Worm (Caenorhabditis elegans) whole organism, L4 larva: ENCODE data around the gene try-12.

Experiments
- D1046.2 ChIP-seq: fragments of 200-800 bp; sonication (Bioruptor generic); IDR thresholded peaks from 2 replicates; pipeline ENCODE4 v1.3.6; 2022; ENCODE audit warnings: missing genetic modification characterization, missing compliant biosample characterization
- R02D3.7 ChIP-seq: fragments of 150-350 bp; sonication (generic microtip); optimal IDR thresholded peaks from 3 replicates; lab custom pipeline; 2014; ENCODE audit warnings: missing biosample characterization, missing genetic modification characterization
- T20F7.1 ChIP-seq: fragments of 200-800 bp; sonication (Bioruptor generic); optimal IDR thresholded peaks from 2 replicates; lab custom pipeline; 2018; ENCODE audit warnings: mild to moderate bottlenecking, missing genetic modification characterization, missing compliant biosample characterization
- Y48G9A.11 ChIP-seq: fragments of 200-800 bp; sonication (Bioruptor generic); IDR thresholded peaks from 2 replicates; pipeline ENCODE4 v1.3.6; 2022; ENCODE audit warnings: missing genetic modification reagents, missing genetic modification characterization, missing compliant biosample characterization
- Y5F2A.4 ChIP-seq: fragments of 200-800 bp; sonication (Bioruptor generic); optimal IDR thresholded peaks from 2 replicates; lab custom pipeline; 2018; ENCODE audit warnings: mild to moderate bottlenecking, missing genetic modification characterization, missing compliant biosample characterization
- Y75B8A.6 ChIP-seq: fragments of 200-800 bp; sonication (Bioruptor generic); IDR thresholded peaks from 2 replicates; pipeline ENCODE4 v1.3.6; 2022; ENCODE audit warnings: missing genetic modification reagents, missing genetic modification characterization, missing compliant biosample characterization
- ZK546.5 ChIP-seq, 2 experiments: sonication (generic microtip); optimal IDR thresholded peaks; 2 replicates each; lab custom pipeline; 2017; ENCODE audit warnings: missing biosample characterization in 2 of 2, missing genetic modification characterization in 2 of 2
- aha-1 ChIP-seq: fragments of 150-350 bp; peaks from one replicate; lab custom pipeline; 2014; ENCODE audit warnings: missing biosample characterization, missing genetic modification characterization
- aly-2 ChIP-seq: sonication (generic microtip); optimal IDR thresholded peaks from 2 replicates; lab custom pipeline; 2018; ENCODE audit warnings: missing biosample characterization, missing genetic modification characterization
- attf-4 ChIP-seq: sonication (generic microtip); optimal IDR thresholded peaks from 3 replicates; lab custom pipeline; 2017; ENCODE audit warnings: missing biosample characterization, missing genetic modification characterization
- ceh-28 ChIP-seq: fragments of 150-350 bp; optimal IDR thresholded peaks from 2 replicates; lab custom pipeline; 2014; ENCODE audit warnings: missing biosample characterization, missing genetic modification reagents, missing genetic modification characterization
- ceh-44 ChIP-seq: fragments of 200-800 bp; sonication (Bioruptor generic); IDR thresholded peaks from 2 replicates; pipeline ENCODE4 v1.3.6; 2022; ENCODE audit warnings: missing genetic modification reagents, missing genetic modification characterization, missing compliant biosample characterization
- ces-1 ChIP-seq: fragments of 150-350 bp; sonication (generic microtip); optimal IDR thresholded peaks from 4 replicates; lab custom pipeline; 2014; ENCODE audit warnings: missing biosample characterization, missing genetic modification reagents, missing genetic modification characterization
- cey-2 ChIP-seq: sonication (generic microtip); optimal IDR thresholded peaks from 3 replicates; lab custom pipeline; 2017; ENCODE audit warnings: missing genetic modification characterization, mild to moderate bottlenecking, missing compliant biosample characterization, antibody characterized with exemption, borderline replicate concordance; ENCODE audit not compliant: insufficient read depth
- ctbp-1 ChIP-seq: fragments of 200-800 bp; sonication (Bioruptor generic); IDR thresholded peaks from 2 replicates; pipeline ENCODE4 v1.3.6; 2022; ENCODE audit warnings: missing genetic modification reagents, missing genetic modification characterization, missing compliant biosample characterization
- dmd-9 ChIP-seq: fragments of 200-800 bp; sonication (Bioruptor generic); IDR thresholded peaks from 2 replicates; pipeline ENCODE4 v1.3.6; 2022; ENCODE audit warnings: missing genetic modification reagents, missing genetic modification characterization, missing compliant biosample characterization
- duxl-1 ChIP-seq: sonication (generic microtip); optimal IDR thresholded peaks from 2 replicates; lab custom pipeline; 2016; ENCODE audit warnings: mild to moderate bottlenecking, missing genetic modification characterization, moderate library complexity, missing compliant biosample characterization; ENCODE audit not compliant: poor library complexity
- dve-1 ChIP-seq: sonication (generic microtip); optimal IDR thresholded peaks from 2 replicates; lab custom pipeline; 2017; ENCODE audit warnings: antibody characterized with exemption, mild to moderate bottlenecking, missing genetic modification characterization, missing compliant biosample characterization; ENCODE audit not compliant: insufficient read depth
- fkh-10 ChIP-seq: fragments of 150-350 bp; optimal IDR thresholded peaks from 2 replicates; lab custom pipeline; 2014; ENCODE audit warnings: missing biosample characterization, missing genetic modification reagents, missing genetic modification characterization
- gei-8 ChIP-seq: fragments of 200-800 bp; sonication (Bioruptor generic); optimal IDR thresholded peaks from 2 replicates; lab custom pipeline; 2018; ENCODE audit warnings: mild to moderate bottlenecking, missing genetic modification characterization, missing compliant biosample characterization
- hif-1 ChIP-seq, 2 experiments: sonication (generic microtip); optimal IDR thresholded peaks; 2 replicates each; lab custom pipeline; 2016 to 2017; ENCODE audit warnings: missing compliant biosample characterization in 2 of 2, missing genetic modification characterization in 2 of 2, missing genetic modification reagents in 2 of 2, missing genotype in 2 of 2, mild to moderate bottlenecking in 1 of 2
- hlh-11 ChIP-seq: fragments of 200-800 bp; sonication (Bioruptor generic); optimal IDR thresholded peaks from 2 replicates; lab custom pipeline; 2018; ENCODE audit warnings: mild to moderate bottlenecking, missing genetic modification characterization, missing compliant biosample characterization
- hlh-30 ChIP-seq: sonication (generic microtip); optimal IDR thresholded peaks from 2 replicates; lab custom pipeline; 2017; ENCODE audit warnings: antibody characterized with exemption, mild to moderate bottlenecking, missing genetic modification characterization, missing compliant biosample characterization; ENCODE audit not compliant: insufficient read depth
- lin-1 ChIP-seq: fragments of 200-800 bp; sonication (Bioruptor generic); IDR thresholded peaks from 2 replicates; pipeline ENCODE4 v1.3.6; 2022; ENCODE audit warnings: missing genetic modification reagents, missing genetic modification characterization, missing compliant biosample characterization
- lin-13 ChIP-seq: fragments of 150-350 bp; optimal IDR thresholded peaks from 2 replicates; lab custom pipeline; 2014; ENCODE audit warnings: missing biosample characterization, missing genetic modification reagents, missing genetic modification characterization
- lin-29 ChIP-seq: fragments of 200-800 bp; sonication (Bioruptor generic); IDR thresholded peaks from 2 replicates; pipeline ENCODE4 v1.3.6; 2022; ENCODE audit warnings: missing genetic modification reagents, missing genetic modification characterization, missing compliant biosample characterization
- lin-39 ChIP-seq: fragments of 150-350 bp; optimal IDR thresholded peaks from 2 replicates; lab custom pipeline; 2014; ENCODE audit warnings: missing biosample characterization, missing genetic modification reagents, missing genetic modification characterization
- lir-3 ChIP-seq: sonication (generic microtip); optimal IDR thresholded peaks from 2 replicates; lab custom pipeline; 2016; ENCODE audit warnings: mild to moderate bottlenecking, missing genetic modification characterization, missing compliant biosample characterization
- mes-2 ChIP-seq: sonication (generic microtip); optimal IDR thresholded peaks from 2 replicates; lab custom pipeline; 2016; ENCODE audit warnings: missing genotype, mild to moderate bottlenecking, missing genetic modification characterization, missing compliant biosample characterization; ENCODE audit not compliant: poor library complexity, severe bottlenecking
- nhr-102 ChIP-seq: sonication (generic microtip); optimal IDR thresholded peaks from 2 replicates; lab custom pipeline; 2016; ENCODE audit warnings: mild to moderate bottlenecking, missing genetic modification characterization, moderate library complexity, missing compliant biosample characterization
- nhr-11 ChIP-seq: fragments of 150-350 bp; optimal IDR thresholded peaks from 2 replicates; lab custom pipeline; 2014; ENCODE audit warnings: missing biosample characterization, missing genetic modification characterization
- nhr-6 ChIP-seq: fragments of 150-350 bp; optimal IDR thresholded peaks from 2 replicates; lab custom pipeline; 2014; ENCODE audit warnings: missing biosample characterization, missing genetic modification characterization
- php-3 ChIP-seq: fragments of 200-800 bp; sonication (Bioruptor generic); IDR thresholded peaks from 2 replicates; pipeline ENCODE4 v1.3.6; 2022; ENCODE audit warnings: missing genetic modification reagents, missing genetic modification characterization, missing compliant biosample characterization
- pqm-1 ChIP-seq: sonication (generic microtip); optimal IDR thresholded peaks from 2 replicates; lab custom pipeline; 2017; ENCODE audit warnings: missing biosample characterization, missing genetic modification characterization
- spr-1 ChIP-seq: sonication (generic microtip); optimal IDR thresholded peaks from 2 replicates; lab custom pipeline; 2016; ENCODE audit warnings: mild to moderate bottlenecking, missing genetic modification characterization, missing compliant biosample characterization
- spr-3 ChIP-seq: fragments of 200-800 bp; sonication (Bioruptor generic); optimal IDR thresholded peaks from 2 replicates; lab custom pipeline; 2018; ENCODE audit warnings: mild to moderate bottlenecking, missing genetic modification characterization, missing compliant biosample characterization
- tra-1 ChIP-seq: fragments of 200-800 bp; sonication (Bioruptor generic); IDR thresholded peaks from 2 replicates; pipeline ENCODE4 v1.3.6; 2022; ENCODE audit warnings: missing genetic modification reagents, missing genetic modification characterization, missing compliant biosample characterization
- unc-62 ChIP-seq, 3 experiments: fragments of 150-350 bp in 1 of 3; sonication (generic microtip); optimal IDR thresholded peaks in 2 of 3; peaks in 1 of 3; 1 replicate in 1 of 3; 2 replicates in 2 of 3; lab custom pipeline; 2014 to 2017; ENCODE audit warnings: missing biosample characterization in 3 of 3, missing genetic modification characterization in 3 of 3, missing genetic modification reagents in 3 of 3, missing genotype in 1 of 3
- zfp-3 ChIP-seq: fragments of 200-800 bp; sonication (Bioruptor generic); conservative IDR thresholded peaks from 2 replicates; pipeline ENCODE4 v1.3.6; 2022; ENCODE audit warnings: missing genetic modification reagents, missing genetic modification characterization, missing compliant biosample characterization

try-12 gene

ce11 chrV:7415780-7416428, 33.2 kb upstream of the try-12 start, which contains the start of gene F18E3.13 (continued):
- no peak for TF ChIP-seq mes-2 (tag; lab: Kevin White, UChicago)
- TF ChIP-seq ceh-44 (GFP tag; lab: Robert Waterston, UW) = no peak
- no peak for TF ChIP-seq R02D3.7 (tag; lab: Kevin White, UChicago)
- peak; percentile 77 for TF ChIP-seq hlh-30

DNA sequence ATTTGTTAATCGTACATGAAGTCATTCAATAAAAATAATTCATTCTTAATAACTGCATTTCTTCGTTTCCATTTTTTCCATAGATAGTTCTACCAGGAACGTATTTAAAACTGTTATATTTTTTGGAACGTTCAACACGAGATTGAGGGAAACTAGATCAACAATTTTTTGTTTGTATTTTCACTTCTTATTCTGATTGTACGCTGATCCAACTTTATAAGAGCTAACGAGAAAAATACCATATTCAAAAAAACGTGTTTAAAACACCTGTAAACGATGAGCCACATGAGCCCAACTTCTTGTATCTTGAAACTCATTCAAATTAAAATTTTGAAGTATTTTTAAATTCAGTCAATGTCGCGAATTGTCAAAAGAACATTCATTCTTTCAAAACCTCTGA, 32.6 kb upstream of the try-12 start:
- TF ChIP-seq pqm-1 (tag; lab: Kevin White, UChicago) = no peak
- TF ChIP-seq nhr-6 (tag; lab: Kevin White, UChicago) = no peak
- TF ChIP-seq lin-29 (GFP tag; lab: Robert Waterston, UW) = no peak
- no peak for TF ChIP-seq hlh-30
- no peak for TF ChIP-seq ctbp-1 (GFP tag; lab: Robert Waterston, UW)
- peak; percentile 5 for TF ChIP-seq nhr-102 (tag; lab: Kevin White, UChicago)
- no peak for TF ChIP-seq lin-39 (tag; lab: Kevin White, UChicago)
- no peak for TF ChIP-seq attf-4 (tag; lab: Kevin White, UChicago)
- no peak for TF ChIP-seq fkh-10
- no peak for TF ChIP-seq dve-1 (tag; lab: Kevin White, UChicago)
- TF ChIP-seq dmd-9 (GFP tag; lab: Robert Waterston, UW) = no peak
- TF ChIP-seq spr-1 = no peak
- peak; percentile 14 for TF ChIP-seq T20F7.1 (GFP tag; lab: Kevin White, UChicago)
- TF ChIP-seq nhr-11 = no peak
- peak; percentile 89 for TF ChIP-seq aha-1
- no peak for TF ChIP-seq Y75B8A.6 (GFP tag; lab: Robert Waterston, UW)
- no peak for TF ChIP-seq spr-3
- TF ChIP-seq, all 104 proteins: peak for 3

DNA sequence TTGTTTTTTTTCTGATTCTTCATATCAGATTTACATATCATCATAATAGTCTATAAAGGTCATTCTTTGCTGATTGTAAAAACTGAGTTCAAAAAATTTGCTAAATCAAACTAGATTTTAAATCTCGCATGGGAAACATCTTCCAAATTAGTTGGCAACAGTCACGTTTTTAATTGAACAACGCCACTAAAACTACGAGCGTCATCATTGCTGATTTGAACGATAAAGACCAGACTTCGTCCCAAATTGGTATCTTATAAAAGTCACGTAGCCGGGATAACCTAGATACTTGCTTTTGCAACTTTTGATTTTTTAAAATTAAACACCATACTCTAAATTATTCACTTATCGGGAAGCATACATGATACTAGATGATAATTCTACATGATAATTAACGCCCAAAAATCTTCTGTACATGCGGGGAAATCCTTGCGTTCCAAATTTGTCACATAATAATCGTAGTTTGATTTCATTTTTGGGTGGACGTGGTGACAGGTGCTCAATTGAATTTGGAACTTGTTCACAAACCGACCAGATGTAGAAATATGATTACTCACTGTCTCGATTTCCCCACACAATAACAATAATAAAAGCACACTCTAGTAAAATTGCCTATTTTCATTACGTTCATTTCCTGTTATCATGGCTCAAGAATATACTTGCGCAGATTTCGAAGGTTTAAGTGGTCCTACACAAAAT, 32.0 kb upstream of the try-12 start, which contains the start of gene srw-67:
Gene srw-67 (plus strand): TSS at position 643 of the 699 bp plus-strand sequence.
- TF ChIP-seq lin-1 (GFP tag; lab: Robert Waterston, UW) (no peak), nhr-6 (tag; lab: Kevin White, UChicago) (no peak), aly-2 (tag; lab: Kevin White, UChicago) (no peak), unc-62 (GFP tag; optimal IDR thresholded peaks at IDR 0.05 in 1 of 2; lab: Kevin White, UChicago) (peak in 1 of 2 experiments; percentile 90), unc-62 (tag; optimal IDR thresholded peaks at IDR 0.05; lab: Kevin White, UChicago) (no peak), aha-1 (peak; percentile 97), hif-1 (tag; optimal IDR thresholded peaks at IDR 0.05; lab: Kevin White, UChicago) (peak in 1 of 2 experiments; percentile 70), duxl-1 (tag; lab: Kevin White, UChicago) (peak; percentile 17)
- TF ChIP-seq, all 104 proteins: peak for 4

DNA sequence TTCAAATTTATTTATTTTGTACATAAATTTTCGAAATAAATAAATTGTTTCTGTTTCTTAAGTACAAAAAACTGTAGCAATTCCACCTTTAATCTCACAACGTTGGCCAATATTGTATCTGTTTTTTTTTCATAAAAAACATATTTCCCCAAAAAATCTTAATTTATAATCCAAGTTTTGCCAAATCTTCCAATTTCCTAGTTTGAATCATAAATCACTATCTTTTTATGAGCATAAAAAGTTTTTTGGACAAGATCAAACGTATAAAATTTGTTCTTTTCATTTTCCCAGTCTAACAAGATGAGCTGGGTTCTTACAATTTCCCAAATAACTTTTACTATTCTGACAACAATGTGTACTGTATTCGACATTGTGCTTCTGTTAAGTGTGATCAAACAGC, 29.0 kb upstream of the try-12 start, which contains the start of gene srxa-4:
Gene srxa-4 (plus strand): TSS at position 301 of the 400 bp plus-strand sequence.
- no peak for TF ChIP-seq ceh-28 (tag; lab: Kevin White, UChicago)
- TF ChIP-seq lin-13 (GFP tag; lab: Kevin White, UChicago) = no peak
- TF ChIP-seq gei-8 (GFP tag; lab: Kevin White, UChicago) = no peak
- no peak for TF ChIP-seq R02D3.7 (tag; lab: Kevin White, UChicago)
- no peak for TF ChIP-seq spr-3
- no peak for TF ChIP-seq ZK546.5 (tag; optimal IDR thresholded peaks at IDR 0.05; lab: Kevin White, UChicago)
- TF ChIP-seq lir-3 (tag; lab: Kevin White, UChicago) = no peak
- TF ChIP-seq tra-1 (GFP tag; lab: Robert Waterston, UW) = no peak
- TF ChIP-seq D1046.2 (GFP tag; lab: Robert Waterston, UW) = no peak
- TF ChIP-seq hlh-11 = no peak
- no peak for TF ChIP-seq spr-1
- no peak for TF ChIP-seq zfp-3 (GFP tag; lab: Robert Waterston, UW)
- TF ChIP-seq ces-1 = no peak
- no peak for TF ChIP-seq cey-2
- TF ChIP-seq lin-29 (GFP tag; lab: Robert Waterston, UW) = no peak
- TF ChIP-seq php-3 (GFP tag; lab: Robert Waterston, UW) = no peak
- no peak for TF ChIP-seq dmd-9 (GFP tag; lab: Robert Waterston, UW)
- TF ChIP-seq Y48G9A.11 (GFP tag; lab: Robert Waterston, UW) = no peak
- no peak for TF ChIP-seq Y5F2A.4 (GFP tag; lab: Kevin White, UChicago)
- TF ChIP-seq, all 104 proteins: peak for 0
